Worm (Caenorhabditis elegans) whole organism, L4 larva: Measurements from ENCODE around the gene elc-1.

ENCODE experiments used
- D1046.2 ChIP-seq: fragments of 200-800 bp; sonication (Bioruptor generic); IDR thresholded peaks from 2 replicates; pipeline ENCODE4 v1.3.6; 2022; ENCODE audit warnings: missing genetic modification characterization, missing compliant biosample characterization
- R02D3.7 ChIP-seq: fragments of 150-350 bp; sonication (generic microtip); optimal IDR thresholded peaks from 3 replicates; lab custom pipeline; 2014; ENCODE audit warnings: missing biosample characterization, missing genetic modification characterization
- T20F7.1 ChIP-seq: fragments of 200-800 bp; sonication (Bioruptor generic); optimal IDR thresholded peaks from 2 replicates; lab custom pipeline; 2018; ENCODE audit warnings: mild to moderate bottlenecking, missing genetic modification characterization, missing compliant biosample characterization
- T26A8.4 ChIP-seq: fragments of 200-800 bp; sonication (Bioruptor generic); IDR thresholded peaks from 2 replicates; pipeline ENCODE4 v1.3.6; 2022; ENCODE audit warnings: missing genetic modification characterization, missing compliant biosample characterization
- aha-1 ChIP-seq: fragments of 150-350 bp; peaks from one replicate; lab custom pipeline; 2014; ENCODE audit warnings: missing biosample characterization, missing genetic modification characterization
- aly-2 ChIP-seq: sonication (generic microtip); optimal IDR thresholded peaks from 2 replicates; lab custom pipeline; 2018; ENCODE audit warnings: missing biosample characterization, missing genetic modification characterization
- ceh-82 ChIP-seq: sonication (generic microtip); optimal IDR thresholded peaks from 2 replicates; lab custom pipeline; 2017; ENCODE audit warnings: missing biosample characterization, missing genetic modification characterization
- ces-1 ChIP-seq: fragments of 150-350 bp; sonication (generic microtip); optimal IDR thresholded peaks from 4 replicates; lab custom pipeline; 2014; ENCODE audit warnings: missing biosample characterization, missing genetic modification reagents, missing genetic modification characterization
- daf-16 ChIP-seq, 3 experiments: sonication (generic microtip); optimal IDR thresholded peaks; 2 replicates each; lab custom pipeline; 2016 to 2017; ENCODE audit warnings: missing genetic modification characterization in 3 of 3, missing genetic modification reagents in 3 of 3, mild to moderate bottlenecking in 2 of 3, missing compliant biosample characterization in 2 of 3, missing biosample characterization in 1 of 3, moderate library complexity in 1 of 3
- dmd-8 ChIP-seq: fragments of 200-800 bp; sonication (Bioruptor generic); IDR thresholded peaks from 2 replicates; pipeline ENCODE4 v1.3.6; 2022; ENCODE audit warnings: missing genetic modification characterization, missing compliant biosample characterization
- dmd-9 ChIP-seq: fragments of 200-800 bp; sonication (Bioruptor generic); IDR thresholded peaks from 2 replicates; pipeline ENCODE4 v1.3.6; 2022; ENCODE audit warnings: missing genetic modification reagents, missing genetic modification characterization, missing compliant biosample characterization
- dpl-1 ChIP-seq: fragments of 150-350 bp; optimal IDR thresholded peaks from 2 replicates; lab custom pipeline; 2014; ENCODE audit warnings: missing biosample characterization, missing genetic modification reagents, missing genetic modification characterization
- hif-1 ChIP-seq, 2 experiments: sonication (generic microtip); optimal IDR thresholded peaks; 2 replicates each; lab custom pipeline; 2016 to 2017; ENCODE audit warnings: missing compliant biosample characterization in 2 of 2, missing genetic modification characterization in 2 of 2, missing genetic modification reagents in 2 of 2, missing genotype in 2 of 2, mild to moderate bottlenecking in 1 of 2
- hmg-1.1 ChIP-seq: fragments of 200-800 bp; sonication (Bioruptor generic); IDR thresholded peaks from 2 replicates; pipeline ENCODE4 v1.3.6; 2022; ENCODE audit warnings: missing genetic modification reagents, missing genetic modification characterization, missing compliant biosample characterization
- lim-7 ChIP-seq: fragments of 200-800 bp; sonication (Bioruptor generic); IDR thresholded peaks from 2 replicates; pipeline ENCODE4 v1.3.6; 2022; ENCODE audit warnings: missing genetic modification characterization, missing compliant biosample characterization
- lin-13 ChIP-seq: fragments of 150-350 bp; optimal IDR thresholded peaks from 2 replicates; lab custom pipeline; 2014; ENCODE audit warnings: missing biosample characterization, missing genetic modification reagents, missing genetic modification characterization
- mdl-1 ChIP-seq, 2 experiments: fragments of 150-350 bp in 1 of 2; sonication (generic microtip) in 1 of 2; optimal IDR thresholded peaks; 2 replicates each; lab custom pipeline; 2014 to 2017; ENCODE audit warnings: missing biosample characterization in 2 of 2, missing genetic modification characterization in 2 of 2
- mdt-29 ChIP-seq: fragments of 200-800 bp; sonication (Bioruptor generic); IDR thresholded peaks from 2 replicates; pipeline ENCODE4 v1.3.6; 2022; ENCODE audit warnings: missing genetic modification reagents, missing genetic modification characterization, missing compliant biosample characterization
- mes-2 ChIP-seq: sonication (generic microtip); optimal IDR thresholded peaks from 2 replicates; lab custom pipeline; 2016; ENCODE audit warnings: missing genotype, mild to moderate bottlenecking, missing genetic modification characterization, missing compliant biosample characterization; ENCODE audit not compliant: poor library complexity, severe bottlenecking
- mxl-2 ChIP-seq: fragments of 200-800 bp; sonication (Bioruptor generic); conservative IDR thresholded peaks from 2 replicates; pipeline ENCODE4 v1.3.6; 2022; ENCODE audit warnings: missing genetic modification reagents, missing genetic modification characterization, missing compliant biosample characterization
- mxl-3 ChIP-seq: fragments of 200-800 bp; sonication (Bioruptor generic); optimal IDR thresholded peaks from 2 replicates; lab custom pipeline; 2018; ENCODE audit warnings: mild to moderate bottlenecking, missing genetic modification characterization, missing compliant biosample characterization
- nhr-102 ChIP-seq: sonication (generic microtip); optimal IDR thresholded peaks from 2 replicates; lab custom pipeline; 2016; ENCODE audit warnings: mild to moderate bottlenecking, missing genetic modification characterization, moderate library complexity, missing compliant biosample characterization
- nhr-11 ChIP-seq: fragments of 150-350 bp; optimal IDR thresholded peaks from 2 replicates; lab custom pipeline; 2014; ENCODE audit warnings: missing biosample characterization, missing genetic modification characterization
- nhr-237 ChIP-seq: sonication (generic microtip); optimal IDR thresholded peaks from 2 replicates; lab custom pipeline; 2017; ENCODE audit warnings: missing biosample characterization, missing genetic modification characterization
- nhr-6 ChIP-seq: fragments of 150-350 bp; optimal IDR thresholded peaks from 2 replicates; lab custom pipeline; 2014; ENCODE audit warnings: missing biosample characterization, missing genetic modification characterization
- nhr-76 ChIP-seq: fragments of 150-350 bp; optimal IDR thresholded peaks from 2 replicates; lab custom pipeline; 2014; ENCODE audit warnings: missing biosample characterization, missing genetic modification characterization
- nhr-77 ChIP-seq: fragments of 150-350 bp; optimal IDR thresholded peaks from 2 replicates; lab custom pipeline; 2014; ENCODE audit warnings: missing biosample characterization, missing genetic modification characterization
- pha-4 ChIP-seq, 2 experiments: fragments of 150-350 bp in 1 of 2; fragments of 200-800 bp in 1 of 2; sonication (Bioruptor generic) in 1 of 2; IDR thresholded peaks in 1 of 2; optimal IDR thresholded peaks in 1 of 2; 2 replicates each; pipeline versions ENCODE4 v1.3.6 to Lab custom; 2014 to 2022; ENCODE audit warnings: missing genetic modification characterization in 2 of 2, missing genetic modification reagents in 2 of 2, missing biosample characterization in 1 of 2, missing compliant biosample characterization in 1 of 2
- php-3 ChIP-seq: fragments of 200-800 bp; sonication (Bioruptor generic); IDR thresholded peaks from 2 replicates; pipeline ENCODE4 v1.3.6; 2022; ENCODE audit warnings: missing genetic modification reagents, missing genetic modification characterization, missing compliant biosample characterization
- pqm-1 ChIP-seq: sonication (generic microtip); optimal IDR thresholded peaks from 2 replicates; lab custom pipeline; 2017; ENCODE audit warnings: missing biosample characterization, missing genetic modification characterization
- saeg-2 ChIP-seq: fragments of 200-800 bp; sonication (Bioruptor generic); IDR thresholded peaks from 2 replicates; pipeline ENCODE4 v1.3.6; 2022; ENCODE audit warnings: missing genetic modification reagents, missing genetic modification characterization, missing compliant biosample characterization
- set-16 ChIP-seq: fragments of 200-800 bp; sonication (Bioruptor generic); IDR thresholded peaks from 2 replicates; pipeline ENCODE4 v1.3.6; 2022; ENCODE audit warnings: missing genetic modification reagents, missing genetic modification characterization, missing compliant biosample characterization
- snpc-1.2 ChIP-seq: fragments of 200-800 bp; sonication (Bioruptor generic); IDR thresholded peaks from 2 replicates; pipeline ENCODE4 v1.3.6; 2022; ENCODE audit warnings: missing genetic modification reagents, missing genetic modification characterization, missing compliant biosample characterization
- snpc-4 ChIP-seq: fragments of 150-350 bp; optimal IDR thresholded peaks from 2 replicates; lab custom pipeline; 2014; ENCODE audit warnings: missing biosample characterization, missing genetic modification characterization
- tra-1 ChIP-seq: fragments of 200-800 bp; sonication (Bioruptor generic); IDR thresholded peaks from 2 replicates; pipeline ENCODE4 v1.3.6; 2022; ENCODE audit warnings: missing genetic modification reagents, missing genetic modification characterization, missing compliant biosample characterization
- zag-1 ChIP-seq: fragments of 150-350 bp; optimal IDR thresholded peaks from 2 replicates; lab custom pipeline; 2014; ENCODE audit warnings: missing biosample characterization, missing genetic modification characterization
- zfp-3 ChIP-seq: fragments of 200-800 bp; sonication (Bioruptor generic); conservative IDR thresholded peaks from 2 replicates; pipeline ENCODE4 v1.3.6; 2022; ENCODE audit warnings: missing genetic modification reagents, missing genetic modification characterization, missing compliant biosample characterization

elc-1 gene

ce11 chrIII:1419700-1420356, 2.8 kb upstream of the elc-1 start (continued):
- no peak for TF ChIP-seq snpc-4
- TF ChIP-seq daf-16 (GFP tag; optimal IDR thresholded peaks at IDR 0.05; lab: Kevin White, UChicago), result peak; percentile 24 to 37
- peak; percentile 57 for TF ChIP-seq daf-16 (tag; optimal IDR thresholded peaks at IDR 0.05; lab: Kevin White, UChicago)
- TF ChIP-seq php-3 (GFP tag; lab: Robert Waterston, UW), result no peak; the same call in 1 of the 2 replicates
- TF ChIP-seq hmg-1.1 (GFP tag; lab: Robert Waterston, UW), result peak; percentile 56
- TF ChIP-seq T26A8.4, result peak; percentile 84
- TF ChIP-seq snpc-1.2 (GFP tag; lab: Robert Waterston, UW), result peak; percentile 71
- peak; percentile 73; the same call in 1 of the 2 replicates for TF ChIP-seq tra-1 (GFP tag; lab: Robert Waterston, UW)
- TF ChIP-seq mxl-3 (GFP tag; lab: Kevin White, UChicago), result no peak
- peak; percentile 79; the same call in 1 of the 2 replicates for TF ChIP-seq mdt-29 (GFP tag; lab: Robert Waterston, UW)
- TF ChIP-seq nhr-102 (tag; lab: Kevin White, UChicago), result peak; percentile 86
- no peak for TF ChIP-seq dmd-8
- peak; percentile 33; the same call in 1 of the 2 replicates for TF ChIP-seq dmd-9 (GFP tag; lab: Robert Waterston, UW)
- TF ChIP-seq mxl-2 (GFP tag; lab: Robert Waterston, UW), result peak; percentile 58; the same call in 1 of the 2 replicates
- no peak for TF ChIP-seq zag-1
- no peak for TF ChIP-seq D1046.2
- TF ChIP-seq lin-13 (GFP tag; lab: Kevin White, UChicago), result peak; percentile 93
- peak; percentile 61 for TF ChIP-seq mes-2 (tag; lab: Kevin White, UChicago)
- TF ChIP-seq zfp-3 (GFP tag; lab: Robert Waterston, UW), result peak; percentile 93
- peak in 1 of 2 experiments; percentile 29 for TF ChIP-seq mdl-1 (tag; optimal IDR thresholded peaks at IDR 0.05; lab: Kevin White, UChicago)

ce11 chrIII:1419146-1419636, 2.2 kb upstream of the elc-1 start, which contains the start of gene Y82E9BR.3:
Gene Y82E9BR.3, plus strand, starts transcription at chrIII:1419196.
- peak; percentile 94 for TF ChIP-seq set-16
- no peak for TF ChIP-seq ceh-82 (tag; lab: Kevin White, UChicago)
- no peak for TF ChIP-seq ces-1
- no peak for TF ChIP-seq saeg-2 (GFP tag; lab: Robert Waterston, UW)
- TF ChIP-seq nhr-237 (tag; lab: Kevin White, UChicago), result no peak
- no peak for TF ChIP-seq nhr-76
- TF ChIP-seq nhr-6, result no peak
- peak; percentile 41 for TF ChIP-seq aha-1 (tag; lab: Kevin White, UChicago)
- no peak for TF ChIP-seq tra-1 (GFP tag; lab: Robert Waterston, UW)
- TF ChIP-seq aly-2 (tag; lab: Kevin White, UChicago), result no peak
- TF ChIP-seq nhr-11, result no peak
- TF ChIP-seq mxl-2 (GFP tag; lab: Robert Waterston, UW), result no peak
- TF ChIP-seq hif-1 (tag; optimal IDR thresholded peaks at IDR 0.05; lab: Kevin White, UChicago), result no peak
- TF ChIP-seq pqm-1, result no peak
- no peak for TF ChIP-seq R02D3.7 (tag; lab: Kevin White, UChicago)
- no peak for TF ChIP-seq pha-4 (GFP tag; IDR thresholded peaks at IDR 0.05; lab: Robert Waterston, UW)
- TF ChIP-seq pha-4 (tag; optimal IDR thresholded peaks at IDR 0.05; lab: Kevin White, UChicago), result no peak
- TF ChIP-seq zfp-3 (GFP tag; lab: Robert Waterston, UW), result no peak
- TF ChIP-seq dpl-1 (GFP tag; lab: Kevin White, UChicago), result no peak
- TF ChIP-seq T20F7.1, result no peak
- TF ChIP-seq php-3 (GFP tag; lab: Robert Waterston, UW), result no peak
- peak; percentile 27; the same call in 1 of the 2 replicates for TF ChIP-seq lim-7 (GFP tag; lab: Robert Waterston, UW)
- TF ChIP-seq snpc-1.2 (GFP tag; lab: Robert Waterston, UW), result 0 out of 2 replicates have a peak, but pooled peaks have one; percentile 14
- TF ChIP-seq nhr-77, result no peak
- no peak for TF ChIP-seq dmd-8
- no peak for TF ChIP-seq nhr-102 (tag; lab: Kevin White, UChicago)
